Fruit fly (Drosophila melanogaster): ENCODE data around the gene CG11384.

DNA sequence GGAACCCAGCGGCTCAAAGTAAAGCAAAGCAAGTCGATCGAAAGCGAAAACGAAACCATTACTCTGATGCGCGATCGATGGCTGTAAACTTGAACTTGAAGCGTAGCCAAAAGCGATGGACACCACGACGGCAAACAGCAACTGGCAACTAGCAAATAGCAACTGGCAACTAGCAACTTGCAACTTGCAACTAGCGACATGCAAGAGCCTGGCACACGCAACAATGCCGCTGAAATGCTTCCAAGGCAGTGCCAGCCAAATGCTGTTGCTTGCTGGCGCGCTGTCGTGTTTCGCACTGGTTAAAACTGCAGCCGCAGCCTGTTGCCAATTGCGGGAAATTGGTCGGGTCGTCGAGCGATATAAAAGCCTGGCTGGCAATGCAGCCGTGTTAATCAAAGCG lies 5.5 kb upstream of the CG11384 start, which contains the start of gene CG14627:
- no peak for TF ChIP-seq Dfd (GFP tag; optimal IDR thresholded peaks at IDR 0.05)
- no peak for TF ChIP-seq dsf (GFP tag; optimal IDR thresholded peaks at IDR 0.05; ENCODE audit: borderline replicate concordance)
- TF ChIP-seq Mio (GFP tag; optimal IDR thresholded peaks at IDR 0.05) = no peak
- TF ChIP-seq Myc (optimal IDR thresholded peaks at IDR 0.05) = no peak

Data from whole organism, wandering third instar larva.